Worm (Caenorhabditis elegans): ENCODE data around the gene M117.6.

Gene M117.6

DNA sequence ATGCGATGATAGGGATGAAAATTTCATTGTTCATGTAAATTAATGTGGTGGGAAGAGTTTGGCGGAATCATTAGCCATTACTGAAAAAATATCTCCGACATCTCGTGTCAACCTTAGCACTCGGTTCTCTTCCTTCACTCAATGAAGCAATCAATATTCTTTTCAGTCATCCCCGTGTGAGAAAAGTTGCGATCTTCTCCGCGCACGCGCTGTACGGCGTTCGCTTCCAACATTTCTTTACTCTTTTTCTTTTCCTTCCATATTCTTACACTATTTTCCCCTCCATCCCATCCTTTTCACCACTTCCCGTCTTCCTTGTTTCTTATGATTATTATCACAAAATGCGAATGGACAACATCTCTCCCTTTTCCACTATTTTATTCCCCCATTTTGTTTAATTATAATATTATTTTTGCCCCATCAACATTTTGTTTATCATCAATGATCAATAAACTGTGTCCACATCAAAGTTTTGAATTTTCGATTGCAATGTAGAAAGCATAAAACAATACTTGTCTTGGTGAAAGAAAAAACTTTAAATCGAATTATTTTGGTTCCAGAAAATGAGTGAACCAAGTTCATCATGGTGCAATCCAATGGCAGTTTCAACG is 32.2 kb upstream of the M117.6 start, which contains the start of gene mob-1 (continued):
- TF ChIP-seq unc-130 (GFP tag; optimal IDR thresholded peaks at IDR 0.05): peak; percentile 36
- TF ChIP-seq mes-4 (tag; optimal IDR thresholded peaks at IDR 0.05): no peak
- TF ChIP-seq nhr-120 (GFP tag; IDR thresholded peaks at IDR 0.05): peak; percentile 20; the same call in 1 of the 2 replicates
- TF ChIP-seq Y53F4B.3 (GFP tag; IDR thresholded peaks at IDR 0.05): no peak
- TF ChIP-seq F23B12.7 (tag; optimal IDR thresholded peaks at IDR 0.05; ENCODE audit: insufficient read depth): no peak
- no peak for TF ChIP-seq madf-10 (tag; optimal IDR thresholded peaks at IDR 0.05)
- TF ChIP-seq lin-35 (GFP tag; optimal IDR thresholded peaks at IDR 0.05): no peak
- TF ChIP-seq aptf-3 (GFP tag; IDR thresholded peaks at IDR 0.05): 0 out of 2 replicates have a peak, but pooled peaks have one; percentile 8
- TF ChIP-seq hsf-1 (GFP tag; IDR thresholded peaks at IDR 0.05): no peak
- no peak for TF ChIP-seq D2030.7 (GFP tag; IDR thresholded peaks at IDR 0.05)
- no peak for TF ChIP-seq ztf-22 (GFP tag; optimal IDR thresholded peaks at IDR 0.05)
- no peak for TF ChIP-seq snpc-4 (GFP tag; optimal IDR thresholded peaks at IDR 0.05)
- TF ChIP-seq snpc-4 (tag; optimal IDR thresholded peaks at IDR 0.05): no peak
- no peak for TF ChIP-seq F57C9.4 (tag; optimal IDR thresholded peaks at IDR 0.05)
- no peak for TF ChIP-seq nhr-80 (tag; optimal IDR thresholded peaks at IDR 0.05)
- TF ChIP-seq snpc-1.3 (tag; optimal IDR thresholded peaks at IDR 0.05; ENCODE audit: insufficient read depth): no peak
- no peak for TF ChIP-seq ceh-27 (GFP tag; optimal IDR thresholded peaks at IDR 0.05)
- peak; percentile 69 for TF ChIP-seq Y53G8AR.9 (GFP tag; conservative IDR thresholded peaks at IDR 0.05)
- no peak for TF ChIP-seq F37B4.10 (GFP tag; IDR thresholded peaks at IDR 0.05)
- TF ChIP-seq snpc-3.4 (tag; optimal IDR thresholded peaks at IDR 0.05): no peak
- no peak for TF ChIP-seq lin-40 (tag; optimal IDR thresholded peaks at IDR 0.05)
- peak; percentile 75 for TF ChIP-seq B0336.3 (GFP tag; IDR thresholded peaks at IDR 0.05)
- no peak for TF ChIP-seq egl-44 (GFP tag; IDR thresholded peaks at IDR 0.05)
- TF ChIP-seq bed-1 (GFP tag; IDR thresholded peaks at IDR 0.05): no peak
- no peak for TF ChIP-seq pha-4 (tag; optimal IDR thresholded peaks at IDR 0.05)
- TF ChIP-seq B0261.1 (tag; optimal IDR thresholded peaks at IDR 0.05): no peak
- TF ChIP-seq nfya-2 (GFP tag; IDR thresholded peaks at IDR 0.05): no peak
- TF ChIP-seq F52B5.7 (tag; optimal IDR thresholded peaks at IDR 0.05): no peak
- peak; percentile 10 for TF ChIP-seq hrde-1 (tag; optimal IDR thresholded peaks at IDR 0.05; ENCODE audit: borderline replicate concordance)
- no peak; the same call in 1 of the 2 replicates for TF ChIP-seq F33H1.4 (GFP tag; IDR thresholded peaks at IDR 0.05)
- TF ChIP-seq rec-8 (tag; optimal IDR thresholded peaks at IDR 0.05): no peak
- no peak for TF ChIP-seq snpc-1.1 (tag; optimal IDR thresholded peaks at IDR 0.05; ENCODE audit: insufficient read depth)
- TF ChIP-seq mcd-1 (GFP tag; IDR thresholded peaks at IDR 0.05): peak; percentile 47
- TF ChIP-seq dox-1 (GFP tag; IDR thresholded peaks at IDR 0.05): peak; percentile 28; the same call in 1 of the 2 replicates
- no peak for TF ChIP-seq ztf-26 (tag; optimal IDR thresholded peaks at IDR 0.05)
- TF ChIP-seq B0035.1 (tag; optimal IDR thresholded peaks at IDR 0.05): peak; percentile 7
- no peak for TF ChIP-seq T07F8.4 (tag; optimal IDR thresholded peaks at IDR 0.05)
- peak; percentile 62 for TF ChIP-seq madf-6 (GFP tag; IDR thresholded peaks at IDR 0.05)
- no peak for TF ChIP-seq ztf-3 (GFP tag; optimal IDR thresholded peaks at IDR 0.05)
- no peak for TF ChIP-seq cebp-1 (GFP tag; IDR thresholded peaks at IDR 0.05)
- peak; percentile 53 for TF ChIP-seq cebp-1 (tag; optimal IDR thresholded peaks at IDR 0.05)
- TF ChIP-seq tbp1 (GFP tag; optimal IDR thresholded peaks at IDR 0.05): no peak
- TF ChIP-seq repo-1 (tag; optimal IDR thresholded peaks at IDR 0.05): peak; percentile 46
- no peak for TF ChIP-seq egl-18 (GFP tag; IDR thresholded peaks at IDR 0.05)
- no peak for TF ChIP-seq F55B11.4 (tag; optimal IDR thresholded peaks at IDR 0.05; ENCODE audit: borderline replicate concordance, insufficient read depth)
- no peak for TF ChIP-seq attf-3 (GFP tag; conservative IDR thresholded peaks at IDR 0.05)

All from whole organism, young adult.